Fruit fly (Drosophila melanogaster): ENCODE measurements around the gene TSG101.

The TSG101 gene

dm6 chr3L:16853533-16854386 is 11.7 kb downstream of the TSG101 start, which contains the start of gene sina (continued):
- TF ChIP-seq Opbp (GFP tag; IDR thresholded peaks at IDR 0.05; ENCODE audit: partially characterized antibody) (peak; percentile 83), bbx (GFP tag; IDR thresholded peaks at IDR 0.05; ENCODE audit: partially characterized antibody) (peak; percentile 90), mam (GFP tag; optimal IDR thresholded peaks at IDR 0.05) (peak; percentile 16), HmgZ (tag; optimal IDR thresholded peaks at IDR 0.05) (peak; percentile 72), Fer1 (GFP tag; optimal IDR thresholded peaks at IDR 0.05) (peak; percentile 17), CG4820 (GFP tag; optimal IDR thresholded peaks at IDR 0.05) (peak; percentile 7), sug (tag; optimal IDR thresholded peaks at IDR 0.05) (peak; percentile 34), nmo (GFP tag; optimal IDR thresholded peaks at IDR 0.05) (peak; percentile 59), CG16813 (GFP tag; IDR thresholded peaks at IDR 0.05; ENCODE audit: partially characterized antibody) (peak; percentile 83), amos (GFP tag; IDR thresholded peaks at IDR 0.05; ENCODE audit: partially characterized antibody) (peak; percentile 82), Rfx (GFP tag; IDR thresholded peaks at IDR 0.05) (peak; percentile 38), kah (GFP tag; optimal IDR thresholded peaks at IDR 0.05) (peak; percentile 87), ranshi (GFP tag; IDR thresholded peaks at IDR 0.05) (no peak), Sry-δ (GFP tag; optimal IDR thresholded peaks at IDR 0.05) (peak; percentile 91), Ets97D (GFP tag; optimal IDR thresholded peaks at IDR 0.05) (peak; percentile 81), CHES-1-like (GFP tag; optimal IDR thresholded peaks at IDR 0.05) (peak; percentile 35), jing (GFP tag; optimal IDR thresholded peaks at IDR 0.05) (no peak), CG2199 (GFP tag; IDR thresholded peaks at IDR 0.05) (0 out of 3 replicates have a peak, but pooled peaks have one; percentile 31), lbe (GFP tag; optimal IDR thresholded peaks at IDR 0.05) (peak; percentile 11), Eip74EF (GFP tag; optimal IDR thresholded peaks at IDR 0.05) (peak in 1 of 2 experiments; percentile 6), CG34422 (GFP tag; IDR thresholded peaks at IDR 0.05) (peak; percentile 54; the same call in 1 of the 3 replicates), Sin3A (optimal IDR thresholded peaks at IDR 0.05) (peak; percentile 4), CG1603 (tag; optimal IDR thresholded peaks at IDR 0.05) (peak; percentile 97), CG12769 (tag; optimal IDR thresholded peaks at IDR 0.05) (no peak), sna (GFP tag; IDR thresholded peaks at IDR 0.05; ENCODE audit: partially characterized antibody) (peak; percentile 74), tna (GFP tag; IDR thresholded peaks at IDR 0.05; ENCODE audit: partially characterized antibody) (peak; percentile 91), CG12744 (GFP tag; optimal IDR thresholded peaks at IDR 0.05) (peak; percentile 4), CG7745 (tag; optimal IDR thresholded peaks at IDR 0.05) (peak; percentile 93), HLHmδ (GFP tag; optimal IDR thresholded peaks at IDR 0.05) (peak; percentile 31), slou (GFP tag; optimal IDR thresholded peaks at IDR 0.05) (peak; percentile 10), nom (GFP tag; optimal IDR thresholded peaks at IDR 0.05) (peak; percentile 8), tin (GFP tag; optimal IDR thresholded peaks at IDR 0.05) (peak; percentile 7), CG14965 (GFP tag; optimal IDR thresholded peaks at IDR 0.05; ENCODE audit: borderline replicate concordance) (no peak), insv (GFP tag; optimal IDR thresholded peaks at IDR 0.05) (peak in 1 of 2 experiments; percentile 20), Max (GFP tag; optimal IDR thresholded peaks at IDR 0.05) (no peak), CG15696 (tag; optimal IDR thresholded peaks at IDR 0.05) (peak; percentile 18), CG7928 (GFP tag; optimal IDR thresholded peaks at IDR 0.05) (no peak), Rx (GFP tag; IDR thresholded peaks at IDR 0.05) (no peak), slbo (GFP tag; IDR thresholded peaks at IDR 0.05) (peak; percentile 8; the same call in 1 of the 2 replicates), sr (GFP tag; IDR thresholded peaks at IDR 0.05) (no peak), Dref (GFP tag; IDR thresholded peaks at IDR 0.05) (peak; percentile 98), hbn (GFP tag; IDR thresholded peaks at IDR 0.05; ENCODE audit: partially characterized antibody) (peak; percentile 71), disco-r (GFP tag; optimal IDR thresholded peaks at IDR 0.05) (peak; percentile 26), Elba2 (GFP tag; optimal IDR thresholded peaks at IDR 0.05) (peak; percentile 43), CG10209 (GFP tag; optimal IDR thresholded peaks at IDR 0.05) (no peak), CG8089 (GFP tag; optimal IDR thresholded peaks at IDR 0.05) (no peak), ssp (GFP tag; IDR thresholded peaks at IDR 0.05) (0 out of 2 replicates have a peak, but pooled peaks have one; percentile 26), Mes4 (GFP tag; optimal IDR thresholded peaks at IDR 0.05) (no peak)
